Worm (Caenorhabditis elegans) whole organism, L4/young adult: ENCODE measurements around the gene sdz-7.

Experiments used
- W03F9.2 ChIP-seq: fragments of 150-350 bp; optimal IDR thresholded peaks from 2 replicates; lab custom pipeline; 2014; ENCODE audit warnings: missing biosample characterization, missing genetic modification characterization
- dao-5 ChIP-seq: sonication (generic microtip); optimal IDR thresholded peaks from 2 replicates; lab custom pipeline; 2016; ENCODE audit warnings: missing genotype, missing genetic modification characterization, moderate library complexity, missing compliant biosample characterization
- him-1 ChIP-seq: sonication (generic microtip); optimal IDR thresholded peaks from 2 replicates; lab custom pipeline; 2016; ENCODE audit warnings: missing genotype, missing genetic modification reagents, missing genetic modification characterization, missing compliant biosample characterization

DNA sequence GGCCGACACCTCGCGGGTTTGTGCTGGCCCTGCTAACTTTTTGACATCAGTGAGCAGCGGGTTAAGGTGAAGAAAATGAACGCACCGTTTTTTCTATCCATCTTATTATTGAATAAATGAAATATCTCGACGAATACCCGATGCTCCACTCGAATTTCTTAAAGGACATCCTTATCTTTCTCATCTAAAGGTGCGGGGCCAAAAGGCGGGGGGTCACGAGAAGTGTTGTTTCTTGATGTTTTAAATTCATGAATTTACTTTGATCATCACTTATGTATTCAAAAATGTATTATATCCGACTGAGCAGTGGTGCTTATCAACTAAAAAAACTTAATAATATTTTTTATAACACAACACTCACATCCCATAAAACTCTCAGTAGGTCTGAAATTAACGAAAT, 13.1 kb downstream of the sdz-7 start, which contains the start of gene nhr-261:
- TF ChIP-seq him-1 = no peak
- no peak for TF ChIP-seq dao-5 (tag; lab: Kevin White, UChicago)
- TF ChIP-seq W03F9.2 (tag; lab: Kevin White, UChicago) = no peak
